Fruit fly (Drosophila melanogaster) whole organism, prepupa: ENCODE results near the gene RhoGAP68F.

Source experiments
- Blimp-1 ChIP-seq: fragments of 200-800 bp; sonication (Bioruptor generic); optimal IDR thresholded peaks from 3 replicates; lab custom pipeline; 2017; ENCODE audit warnings: missing biosample characterization, missing genetic modification characterization, mild to moderate bottlenecking, moderate library complexity, missing genetic modification reagents
- CG10631 ChIP-seq: fragments of 200-800 bp; sonication (Bioruptor generic); optimal IDR thresholded peaks from 2 replicates; lab custom pipeline; 2016; ENCODE audit warnings: missing biosample characterization, missing genetic modification characterization
- CG10669 ChIP-seq: fragments of 200-800 bp; sonication (Bioruptor generic); optimal IDR thresholded peaks from 3 replicates; lab custom pipeline; 2018; ENCODE audit warnings: missing biosample characterization, mild to moderate bottlenecking, missing genetic modification characterization, moderate library complexity
- CG11762 ChIP-seq: fragments of 200-800 bp; sonication (Bioruptor generic); optimal IDR thresholded peaks from 3 replicates; lab custom pipeline; 2016; ENCODE audit warnings: missing biosample characterization, missing genetic modification characterization; ENCODE audit not compliant: insufficient read depth
- CG15336 ChIP-seq: fragments of 200-800 bp; sonication (Bioruptor generic); IDR thresholded peaks from 2 replicates; pipeline ENCODE4 v1.3.6; 2022; ENCODE audit warnings: missing biosample characterization, missing genetic modification characterization
- CG1621 ChIP-seq: fragments of 200-800 bp; sonication (Bioruptor generic); optimal IDR thresholded peaks from 3 replicates; lab custom pipeline; 2018; ENCODE audit warnings: missing biosample characterization, mild to moderate bottlenecking, missing genetic modification characterization
- CG16779 ChIP-seq: fragments of 200-800 bp; sonication (Bioruptor generic); optimal IDR thresholded peaks from 3 replicates; lab custom pipeline; 2017; ENCODE audit warnings: missing biosample characterization, mild to moderate bottlenecking, missing genetic modification characterization
- CG31627 ChIP-seq: fragments of 200-800 bp; sonication (Bioruptor generic); optimal IDR thresholded peaks from 3 replicates; lab custom pipeline; 2016; ENCODE audit warnings: missing biosample characterization, missing genetic modification characterization
- CG3919 ChIP-seq: fragments of 200-800 bp; sonication (Bioruptor generic); optimal IDR thresholded peaks from 3 replicates; lab custom pipeline; 2016; ENCODE audit warnings: missing biosample characterization, missing genetic modification characterization
- CG4318 ChIP-seq: fragments of 200-800 bp; sonication (Bioruptor generic); optimal IDR thresholded peaks from 3 replicates; lab custom pipeline; 2017; ENCODE audit warnings: missing biosample characterization, mild to moderate bottlenecking, missing genetic modification characterization
- CG6163 ChIP-seq: fragments of 200-800 bp; sonication (Bioruptor generic); IDR thresholded peaks from 3 replicates; pipeline ENCODE4 v1.3.6; 2022; ENCODE audit warnings: missing biosample characterization, missing genetic modification characterization
- CG6792 ChIP-seq: fragments of 200-800 bp; sonication (Bioruptor generic); optimal IDR thresholded peaks from 3 replicates; lab custom pipeline; 2016; ENCODE audit warnings: missing biosample characterization, missing genetic modification characterization
- CG6808 ChIP-seq: fragments of 200-800 bp; sonication (Bioruptor generic); optimal IDR thresholded peaks from 3 replicates; lab custom pipeline; 2017; ENCODE audit warnings: missing biosample characterization, missing genetic modification characterization, mild to moderate bottlenecking, moderate library complexity, missing genetic modification reagents
- CG6854 ChIP-seq: fragments of 200-800 bp; sonication (Bioruptor generic); optimal IDR thresholded peaks from 2 replicates; lab custom pipeline; 2017; ENCODE audit warnings: missing biosample characterization, mild to moderate bottlenecking, missing genetic modification characterization
- CG8632 ChIP-seq: fragments of 200-800 bp; sonication (Bioruptor generic); optimal IDR thresholded peaks from 3 replicates; lab custom pipeline; 2016; ENCODE audit warnings: missing biosample characterization, missing genetic modification characterization
- CG9139 ChIP-seq: fragments of 200-800 bp; sonication (Bioruptor generic); optimal IDR thresholded peaks from 3 replicates; lab custom pipeline; 2017; ENCODE audit warnings: missing biosample characterization, mild to moderate bottlenecking, missing genetic modification characterization
- Eip75B ChIP-seq: fragments of 200-800 bp; sonication (Bioruptor generic); optimal IDR thresholded peaks from 3 replicates; lab custom pipeline; 2016; ENCODE audit warnings: missing biosample characterization, missing genetic modification characterization
- Eip78C ChIP-seq: fragments of 200-800 bp; sonication (Bioruptor generic); peaks from one replicate; lab custom pipeline; 2016; ENCODE audit warnings: missing biosample characterization, missing genetic modification characterization
- Eip93F ChIP-seq: fragments of 200-800 bp; sonication (Bioruptor generic); optimal IDR thresholded peaks from 2 replicates; lab custom pipeline; 2016; ENCODE audit warnings: missing biosample characterization, mild to moderate bottlenecking, missing genetic modification characterization
- Ets21C ChIP-seq: fragments of 200-800 bp; sonication (Bioruptor generic); optimal IDR thresholded peaks from 3 replicates; lab custom pipeline; 2016; ENCODE audit warnings: missing biosample characterization, missing genetic modification characterization
- Hr38 ChIP-seq: sonication (Bioruptor generic); optimal IDR thresholded peaks from 2 replicates; lab custom pipeline; 2016; ENCODE audit warnings: missing biosample characterization, missing genetic modification characterization
- Hr39 ChIP-seq: fragments of 200-800 bp; sonication (Bioruptor generic); optimal IDR thresholded peaks from 2 replicates; lab custom pipeline; 2016; ENCODE audit warnings: missing biosample characterization, missing genetic modification characterization
- Hr4 ChIP-seq: fragments of 200-800 bp; sonication (Bioruptor generic); optimal IDR thresholded peaks from 3 replicates; lab custom pipeline; 2016; ENCODE audit warnings: missing biosample characterization, missing genetic modification characterization
- Lpt ChIP-seq: fragments of 200-800 bp; sonication (Bioruptor generic); optimal IDR thresholded peaks from 3 replicates; lab custom pipeline; 2016; ENCODE audit warnings: missing biosample characterization, missing genetic modification characterization
- Sox102F ChIP-seq: fragments of 200-800 bp; sonication (Bioruptor generic); optimal IDR thresholded peaks from 2 replicates; lab custom pipeline; 2016; ENCODE audit warnings: missing biosample characterization, mild to moderate bottlenecking, missing genetic modification characterization
- Sox14 ChIP-seq: fragments of 200-800 bp; sonication (Bioruptor generic); optimal IDR thresholded peaks from 3 replicates; lab custom pipeline; 2016; ENCODE audit warnings: missing biosample characterization, missing genetic modification characterization
- Sox15 ChIP-seq: fragments of 200-800 bp; sonication (Bioruptor generic); optimal IDR thresholded peaks from 3 replicates; lab custom pipeline; 2016; ENCODE audit warnings: missing biosample characterization, missing genetic modification characterization
- acj6 ChIP-seq: fragments of 200-800 bp; sonication (Bioruptor generic); optimal IDR thresholded peaks from 3 replicates; lab custom pipeline; 2016; ENCODE audit warnings: missing biosample characterization, missing genetic modification characterization
- cyc ChIP-seq: fragments of 200-800 bp; sonication (Bioruptor generic); optimal IDR thresholded peaks from 3 replicates; lab custom pipeline; 2016; ENCODE audit warnings: missing biosample characterization, missing genetic modification characterization
- esn ChIP-seq: fragments of 200-800 bp; sonication (Bioruptor generic); optimal IDR thresholded peaks from 2 replicates; lab custom pipeline; 2016; ENCODE audit warnings: missing biosample characterization, mild to moderate bottlenecking, missing genetic modification characterization, moderate library complexity
- fd85E ChIP-seq: fragments of 200-800 bp; sonication (Bioruptor generic); optimal IDR thresholded peaks from 3 replicates; lab custom pipeline; 2016; ENCODE audit warnings: missing biosample characterization, missing genetic modification characterization
- fkh ChIP-seq: fragments of 200-800 bp; sonication (Bioruptor generic); optimal IDR thresholded peaks from 3 replicates; lab custom pipeline; 2017; ENCODE audit warnings: missing biosample characterization, mild to moderate bottlenecking, missing genetic modification characterization, moderate library complexity
- lz ChIP-seq: fragments of 200-800 bp; sonication (Bioruptor generic); optimal IDR thresholded peaks from 3 replicates; lab custom pipeline; 2016; ENCODE audit warnings: missing biosample characterization, missing genetic modification characterization
- net ChIP-seq: fragments of 200-800 bp; sonication (Bioruptor generic); optimal IDR thresholded peaks from 3 replicates; lab custom pipeline; 2016; ENCODE audit warnings: missing biosample characterization, missing genetic modification characterization
- pdm3 ChIP-seq: fragments of 200-800 bp; sonication (Bioruptor generic); optimal IDR thresholded peaks from 3 replicates; lab custom pipeline; 2016; ENCODE audit warnings: missing biosample characterization, missing genetic modification characterization
- salr ChIP-seq, 2 experiments: fragments of 200-800 bp; sonication (Bioruptor generic); optimal IDR thresholded peaks; 3 replicates each; lab custom pipeline; 2016 to 2018; ENCODE audit warnings: missing biosample characterization in 2 of 2, missing genetic modification characterization in 2 of 2, mild to moderate bottlenecking in 1 of 2
- svp ChIP-seq: fragments of 200-800 bp; sonication (Bioruptor generic); peaks from one replicate; lab custom pipeline; 2016; ENCODE audit warnings: missing biosample characterization, missing genetic modification characterization

The RhoGAP68F gene

dm6 chr3L:12115966-12116735, 22.5 kb upstream of the RhoGAP68F start, which contains the start of gene vers (continued):
- TF ChIP-seq CG6163 (no peak), Lpt (GFP tag; lab: Kevin White, UChicago) (no peak), CG9139 (no peak), pdm3 (GFP tag; lab: Kevin White, UChicago) (no peak), salr (GFP tag; optimal IDR thresholded peaks at IDR 0.05; lab: Kevin White, UChicago) (no peak), CG10669 (GFP tag; lab: Kevin White, UChicago) (no peak), Hr38 (GFP tag; lab: Kevin White, UChicago) (no peak), CG4318 (GFP tag; lab: Kevin White, UChicago) (no peak)

dm6 chr3L:12118156-12118555, 20.5 kb upstream of the RhoGAP68F start, which contains the start of gene ssp:
Gene ssp (plus strand): TSS chr3L:12118257.
- no peak for TF ChIP-seq Blimp-1
- peak; percentile 17 for TF ChIP-seq esn (GFP tag; lab: Kevin White, UChicago)
- TF ChIP-seq fkh (GFP tag; lab: Kevin White, UChicago): peak; percentile 26
- no peak for TF ChIP-seq acj6 (GFP tag; lab: Kevin White, UChicago)
- peak; percentile 46 for TF ChIP-seq Eip78C

- no peak for TF ChIP-seq Eip75B (GFP tag; lab: Kevin White, UChicago)
- TF ChIP-seq svp: peak; percentile 97
These were observed 20.0 kb upstream of the RhoGAP68F start for dm6 chr3L:12118631-12119030.

dm6 chr3L:12119875-12120485, 18.7 kb upstream of the RhoGAP68F start, which contains the start of gene CG11560:
Gene CG11560 (plus strand): TSS chr3L:12120019.
- TF ChIP-seq CG6163 (no peak), salr (GFP tag; optimal IDR thresholded peaks at IDR 0.05; lab: Kevin White, UChicago) (no peak), CG3919 (no peak), Eip78C (peak; percentile 20), CG11762 (no peak), esn (GFP tag; lab: Kevin White, UChicago) (no peak), Ets21C (GFP tag; lab: Kevin White, UChicago) (no peak), pdm3 (GFP tag; lab: Kevin White, UChicago) (no peak)
- TF ChIP-seq, all 60 proteins: peak for 1

dm6 chr3L:12122891-12123290, 15.8 kb upstream of the RhoGAP68F start:
- TF ChIP-seq CG6854 (no peak), CG6808 (GFP tag; lab: Kevin White, UChicago) (no peak), CG6163 (no peak), fd85E (GFP tag; lab: Kevin White, UChicago) (no peak), CG10669 (GFP tag; lab: Kevin White, UChicago) (no peak), CG9139 (no peak), fkh (GFP tag; lab: Kevin White, UChicago) (no peak), acj6 (GFP tag; lab: Kevin White, UChicago) (no peak), CG6792 (no peak), pdm3 (GFP tag; lab: Kevin White, UChicago) (no peak), Lpt (GFP tag; lab: Kevin White, UChicago) (no peak), CG10631 (GFP tag; lab: Kevin White, UChicago) (no peak), Sox14 (no peak), Sox102F (GFP tag; lab: Kevin White, UChicago) (no peak), CG11762 (no peak), salr (GFP tag; optimal IDR thresholded peaks at IDR 0.05; lab: Kevin White, UChicago) (no peak), Sox15 (no peak), Hr4 (no peak)

- peak; percentile 53; the same call in 2 of the 3 replicates for TF ChIP-seq CG6163
- TF ChIP-seq CG31627 (GFP tag; lab: Kevin White, UChicago): no peak
- no peak for TF ChIP-seq lz
- TF ChIP-seq Sox102F (GFP tag; lab: Kevin White, UChicago): no peak
- peak; percentile 60 for TF ChIP-seq svp
- peak; percentile 54 for TF ChIP-seq CG16779 (tag; lab: Kevin White, UChicago)
- no peak for TF ChIP-seq esn (GFP tag; lab: Kevin White, UChicago)
- TF ChIP-seq Sox14: peak; percentile 51
- peak; percentile 95 for TF ChIP-seq fkh (GFP tag; lab: Kevin White, UChicago)
- no peak for TF ChIP-seq Hr39
- TF ChIP-seq CG6792: no peak
- TF ChIP-seq CG6854: peak; percentile 58
- no peak for TF ChIP-seq acj6 (GFP tag; lab: Kevin White, UChicago)
- TF ChIP-seq Ets21C (GFP tag; lab: Kevin White, UChicago): no peak
- peak; percentile 38 for TF ChIP-seq Eip93F (GFP tag; lab: Kevin White, UChicago)
- TF ChIP-seq CG15336 (GFP tag; lab: Robert Waterston, UW): peak; percentile 54; the same call in 1 of the 2 replicates
- TF ChIP-seq CG4318 (GFP tag; lab: Kevin White, UChicago): no peak
- peak; percentile 29 for TF ChIP-seq CG1621
- no peak for TF ChIP-seq cyc (GFP tag; lab: Kevin White, UChicago)
- TF ChIP-seq CG10631 (GFP tag; lab: Kevin White, UChicago): no peak
- no peak for TF ChIP-seq net
- TF ChIP-seq CG8632: no peak
These were observed 14.5 kb upstream of the RhoGAP68F start for dm6 chr3L:12124138-12124583.
